Worm (Caenorhabditis elegans) whole organism, L1 larva: ENCODE measurements around the gene F56C9.6.

Experiments
- aha-1 ChIP-seq: fragments of 150-350 bp; optimal IDR thresholded peaks from 2 replicates; lab custom pipeline; 2014; ENCODE audit warnings: missing biosample characterization, missing genetic modification characterization
- ama-1 ChIP-seq: fragments of 150-350 bp; optimal IDR thresholded peaks from 2 replicates; lab custom pipeline; 2014
- blmp-1 ChIP-seq: fragments of 150-350 bp; optimal IDR thresholded peaks from 2 replicates; lab custom pipeline; 2014; ENCODE audit warnings: missing biosample characterization, missing genetic modification characterization
- ceh-63 ChIP-seq: fragments of 200-800 bp; sonication (Bioruptor generic); optimal IDR thresholded peaks from 2 replicates; lab custom pipeline; 2018; ENCODE audit warnings: mild to moderate bottlenecking, missing genetic modification characterization, missing compliant biosample characterization
- ceh-8 ChIP-seq: fragments of 200-800 bp; sonication (Bioruptor generic); optimal IDR thresholded peaks from 2 replicates; lab custom pipeline; 2018; ENCODE audit warnings: mild to moderate bottlenecking, missing genetic modification characterization, moderate library complexity, missing compliant biosample characterization
- ceh-82 ChIP-seq, 3 experiments: fragments of 150-350 bp in 1 of 3; sonication (generic microtip) in 2 of 3; optimal IDR thresholded peaks; 2 replicates each; lab custom pipeline; 2014 to 2017; ENCODE audit warnings: missing biosample characterization in 3 of 3, missing genetic modification characterization in 3 of 3
- ceh-88 ChIP-seq: fragments of 200-800 bp; sonication (Bioruptor generic); IDR thresholded peaks from 2 replicates; pipeline ENCODE4 v1.3.6; 2022; ENCODE audit warnings: missing genetic modification characterization, missing compliant biosample characterization
- ceh-90 ChIP-seq: sonication (generic microtip); optimal IDR thresholded peaks from 2 replicates; lab custom pipeline; 2016; ENCODE audit warnings: missing genetic modification characterization, missing compliant biosample characterization
- dsc-1 ChIP-seq: sonication (generic microtip); optimal IDR thresholded peaks from 2 replicates; lab custom pipeline; 2016; ENCODE audit warnings: mild to moderate bottlenecking, missing genetic modification characterization, missing compliant biosample characterization
- efl-1 ChIP-seq, 4 experiments: fragments of 150-350 bp; optimal IDR thresholded peaks in 3 of 4; peaks in 1 of 4; 1 replicate in 1 of 4; 2 replicates in 3 of 4; lab custom pipeline; 2014; ENCODE audit warnings: missing biosample characterization in 2 of 4, missing genetic modification characterization in 2 of 4, missing genetic modification reagents in 2 of 4
- elt-3 ChIP-seq, 6 experiments: fragments of 150-350 bp in 1 of 6; sonication (generic microtip); optimal IDR thresholded peaks; 2 replicates each; lab custom pipeline; 2017 to 2018; ENCODE audit warnings: missing biosample characterization in 6 of 6, missing genetic modification characterization in 6 of 6, inconsistent platforms in 1 of 6
- fkh-10 ChIP-seq: sonication (generic microtip); optimal IDR thresholded peaks from 2 replicates; lab custom pipeline; 2017; ENCODE audit warnings: missing biosample characterization, missing genetic modification reagents, missing genetic modification characterization
- fos-1 ChIP-seq: fragments of 150-350 bp; optimal IDR thresholded peaks from 2 replicates; lab custom pipeline; 2014; ENCODE audit warnings: missing biosample characterization, missing genetic modification characterization
- grh-1 ChIP-seq: fragments of 200-800 bp; sonication (Bioruptor generic); IDR thresholded peaks from 2 replicates; pipeline ENCODE4 v1.3.6; 2022; ENCODE audit warnings: missing genetic modification reagents, missing genetic modification characterization, missing compliant biosample characterization
- hlh-17 ChIP-seq: fragments of 200-800 bp; sonication (Bioruptor generic); optimal IDR thresholded peaks from 2 replicates; lab custom pipeline; 2018; ENCODE audit warnings: missing genetic modification characterization, mild to moderate bottlenecking, missing compliant biosample characterization, moderate library complexity, borderline replicate concordance
- hlh-4 ChIP-seq: sonication (generic microtip); optimal IDR thresholded peaks from 2 replicates; lab custom pipeline; 2016; ENCODE audit warnings: mild to moderate bottlenecking, missing genetic modification characterization, missing compliant biosample characterization
- hpl-2 ChIP-seq: fragments of 150-350 bp; optimal IDR thresholded peaks from 2 replicates; lab custom pipeline; 2014; ENCODE audit warnings: missing biosample characterization, missing genetic modification reagents, missing genetic modification characterization
- irx-1 ChIP-seq: sonication (generic microtip); optimal IDR thresholded peaks from 2 replicates; lab custom pipeline; 2016; ENCODE audit warnings: missing genetic modification characterization, missing compliant biosample characterization
- jun-1 ChIP-seq: fragments of 150-350 bp; optimal IDR thresholded peaks from 2 replicates; lab custom pipeline; 2014; ENCODE audit warnings: missing biosample characterization, missing genetic modification reagents, missing genetic modification characterization
- lin-14 ChIP-seq: fragments of 200-800 bp; sonication (Bioruptor generic); optimal IDR thresholded peaks from 2 replicates; lab custom pipeline; 2018; ENCODE audit warnings: mild to moderate bottlenecking, missing genetic modification characterization, moderate library complexity, missing compliant biosample characterization
- lin-15B ChIP-seq: fragments of 150-350 bp; sonication (generic microtip); optimal IDR thresholded peaks from 3 replicates; lab custom pipeline; 2014; ENCODE audit warnings: missing biosample characterization, missing genetic modification characterization
- lin-35 ChIP-seq, 2 experiments: fragments of 150-350 bp; optimal IDR thresholded peaks; 2 replicates each; lab custom pipeline; 2014; ENCODE audit warnings: missing biosample characterization in 2 of 2, missing genetic modification characterization in 2 of 2, missing genetic modification reagents in 2 of 2
- lsy-2 ChIP-seq, 2 experiments: fragments of 150-350 bp; optimal IDR thresholded peaks; 2 replicates each; lab custom pipeline; 2014; ENCODE audit warnings: missing biosample characterization in 2 of 2, missing genetic modification characterization in 2 of 2
- mab-9 ChIP-seq: fragments of 200-800 bp; sonication (Bioruptor generic); IDR thresholded peaks from 2 replicates; pipeline ENCODE4 v1.3.6; 2022; ENCODE audit warnings: missing genetic modification reagents, missing genetic modification characterization, missing compliant biosample characterization
- mef-2 ChIP-seq: fragments of 150-350 bp; optimal IDR thresholded peaks from 2 replicates; lab custom pipeline; 2014; ENCODE audit warnings: missing biosample characterization, missing genetic modification characterization
- mep-1 ChIP-seq: fragments of 150-350 bp; optimal IDR thresholded peaks from 2 replicates; lab custom pipeline; 2014; ENCODE audit warnings: missing biosample characterization, missing genetic modification characterization
- nhr-11 ChIP-seq: fragments of 150-350 bp; optimal IDR thresholded peaks from 2 replicates; lab custom pipeline; 2014; ENCODE audit warnings: missing biosample characterization, missing genetic modification characterization
- nhr-12 ChIP-seq: sonication (generic microtip); optimal IDR thresholded peaks from 2 replicates; lab custom pipeline; 2017; ENCODE audit warnings: missing biosample characterization, missing genetic modification characterization
- nhr-19 ChIP-seq: fragments of 200-800 bp; sonication (Bioruptor generic); conservative IDR thresholded peaks from 2 replicates; pipeline ENCODE4 v1.3.6; 2022; ENCODE audit warnings: missing genetic modification characterization, missing compliant biosample characterization
- nhr-20 ChIP-seq: sonication (generic microtip); optimal IDR thresholded peaks from 2 replicates; lab custom pipeline; 2016; ENCODE audit warnings: mild to moderate bottlenecking, missing genetic modification characterization, missing compliant biosample characterization
- nhr-28 ChIP-seq: fragments of 150-350 bp; optimal IDR thresholded peaks from 2 replicates; lab custom pipeline; 2014; ENCODE audit warnings: missing biosample characterization, missing genetic modification characterization
- nhr-47 ChIP-seq: sonication (generic microtip); optimal IDR thresholded peaks from 2 replicates; lab custom pipeline; 2016; ENCODE audit warnings: mild to moderate bottlenecking, missing genetic modification characterization, moderate library complexity, missing compliant biosample characterization
- nhr-71 ChIP-seq: sonication (generic microtip); optimal IDR thresholded peaks from 2 replicates; lab custom pipeline; 2016; ENCODE audit warnings: mild to moderate bottlenecking, missing genetic modification characterization, moderate library complexity, missing compliant biosample characterization
- nhr-77 ChIP-seq: fragments of 150-350 bp; optimal IDR thresholded peaks from 2 replicates; lab custom pipeline; 2014; ENCODE audit warnings: missing biosample characterization, missing genetic modification characterization
- nhr-85 ChIP-seq: sonication (generic microtip); peaks from one replicate; lab custom pipeline; 2016; ENCODE audit warnings: missing genetic modification characterization, inconsistent platforms, missing compliant biosample characterization
- nhr-90 ChIP-seq: sonication (generic microtip); optimal IDR thresholded peaks from 2 replicates; lab custom pipeline; 2016; ENCODE audit warnings: mild to moderate bottlenecking, missing genetic modification characterization, missing compliant biosample characterization; ENCODE audit not compliant: poor library complexity
- pag-3 ChIP-seq: sonication (generic microtip); optimal IDR thresholded peaks from 2 replicates; lab custom pipeline; 2017; ENCODE audit warnings: missing genetic modification characterization, mild to moderate bottlenecking, missing compliant biosample characterization, antibody characterized with exemption, borderline replicate concordance; ENCODE audit not compliant: insufficient read depth
- pax-3 ChIP-seq: fragments of 200-800 bp; sonication (Bioruptor generic); optimal IDR thresholded peaks from 2 replicates; lab custom pipeline; 2018; ENCODE audit warnings: mild to moderate bottlenecking, missing genetic modification characterization, moderate library complexity, missing compliant biosample characterization
- pqm-1 ChIP-seq: sonication (generic microtip); optimal IDR thresholded peaks from 3 replicates; lab custom pipeline; 2017; ENCODE audit warnings: missing biosample characterization, missing genetic modification characterization
- snpc-4 ChIP-seq: fragments of 150-350 bp; optimal IDR thresholded peaks from 2 replicates; lab custom pipeline; 2014; ENCODE audit warnings: missing biosample characterization, missing genetic modification characterization
- snu-23 ChIP-seq: sonication (generic microtip); optimal IDR thresholded peaks from 2 replicates; lab custom pipeline; 2016; ENCODE audit warnings: missing genetic modification characterization, missing compliant biosample characterization
- sox-4 ChIP-seq: sonication (generic microtip); optimal IDR thresholded peaks from 2 replicates; lab custom pipeline; 2016; ENCODE audit warnings: missing genetic modification characterization, missing compliant biosample characterization
- sptf-1 ChIP-seq: fragments of 150-350 bp; optimal IDR thresholded peaks from 2 replicates; lab custom pipeline; 2014; ENCODE audit warnings: missing biosample characterization, missing genetic modification characterization
- sup-37 ChIP-seq: fragments of 200-800 bp; sonication (Bioruptor generic); optimal IDR thresholded peaks from 2 replicates; lab custom pipeline; 2018; ENCODE audit warnings: mild to moderate bottlenecking, missing genetic modification characterization, missing compliant biosample characterization
- tbx-2 ChIP-seq: sonication (generic microtip); optimal IDR thresholded peaks from 2 replicates; lab custom pipeline; 2016; ENCODE audit warnings: missing genetic modification characterization, missing compliant biosample characterization
- tlp-1 ChIP-seq: fragments of 150-350 bp; optimal IDR thresholded peaks from 2 replicates; lab custom pipeline; 2014; ENCODE audit warnings: missing biosample characterization, missing genetic modification characterization
- unc-130 ChIP-seq: fragments of 150-350 bp; optimal IDR thresholded peaks from 2 replicates; lab custom pipeline; 2017; ENCODE audit warnings: missing biosample characterization, missing genetic modification characterization, inconsistent platforms
- unc-62 ChIP-seq: fragments of 150-350 bp; optimal IDR thresholded peaks from 2 replicates; lab custom pipeline; 2014; ENCODE audit warnings: missing biosample characterization, missing genetic modification reagents, missing genetic modification characterization
- vab-15 ChIP-seq: sonication (generic microtip); optimal IDR thresholded peaks from 2 replicates; lab custom pipeline; 2017; ENCODE audit warnings: missing genotype, mild to moderate bottlenecking, missing genetic modification characterization, missing compliant biosample characterization
- xbp-1 ChIP-seq: sonication (generic microtip); optimal IDR thresholded peaks from 2 replicates; lab custom pipeline; 2016; ENCODE audit warnings: missing genetic modification characterization, missing compliant biosample characterization
- zip-4 ChIP-seq: fragments of 200-800 bp; sonication (Bioruptor generic); optimal IDR thresholded peaks from 2 replicates; lab custom pipeline; 2018; ENCODE audit warnings: mild to moderate bottlenecking, missing genetic modification characterization, moderate library complexity, missing compliant biosample characterization
- ztf-11 ChIP-seq, 2 experiments: sonication (generic microtip); optimal IDR thresholded peaks; 2 replicates each; lab custom pipeline; 2016 to 2017; ENCODE audit warnings: missing genetic modification characterization in 2 of 2, missing biosample characterization in 1 of 2, missing compliant biosample characterization in 1 of 2
- ztf-4 ChIP-seq: fragments of 150-350 bp; optimal IDR thresholded peaks from 2 replicates; lab custom pipeline; 2014; ENCODE audit warnings: missing biosample characterization, missing genetic modification characterization

The F56C9.6 gene

DNA sequence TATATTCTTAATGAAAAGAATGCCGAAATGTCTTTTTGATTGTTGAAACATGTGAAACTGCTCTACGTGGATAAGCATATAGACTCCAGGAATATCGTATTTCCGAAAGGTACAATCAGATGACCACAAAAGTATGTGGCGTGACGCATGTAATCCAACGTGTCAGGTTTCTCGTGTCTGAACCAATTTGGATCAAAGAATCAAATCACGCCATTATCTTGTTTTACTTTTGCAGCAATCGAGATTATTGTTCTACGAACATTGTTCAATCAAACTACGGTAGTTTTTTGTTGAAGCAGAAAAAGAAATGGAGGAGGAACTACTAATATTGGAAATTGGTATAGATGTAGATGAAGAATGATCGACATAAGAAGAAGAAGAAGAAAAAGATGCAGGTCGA is 36.9 kb downstream of the F56C9.6 start:
- TF ChIP-seq sup-37 (GFP tag; lab: Kevin White, UChicago) (no peak), blmp-1 (tag; lab: Kevin White, UChicago) (peak; percentile 56), nhr-19 (GFP tag; lab: Robert Waterston, UW) (0 out of 2 replicates have a peak, but pooled peaks have one; percentile 28), lin-15B (tag; lab: Kevin White, UChicago) (no peak), pax-3 (tag; lab: Kevin White, UChicago) (no peak), nhr-47 (peak; percentile 12), elt-3 (tag; optimal IDR thresholded peaks at IDR 0.05; lab: Kevin White, UChicago) (peak in 1 of 6 experiments; percentile 67), nhr-90 (peak; percentile 46), unc-62 (no peak), lsy-2 (tag; optimal IDR thresholded peaks at IDR 0.05; lab: Kevin White, UChicago) (no peak), tbx-2 (tag; lab: Kevin White, UChicago) (peak; percentile 38), pag-3 (tag; lab: Kevin White, UChicago) (no peak), ztf-4 (tag; lab: Kevin White, UChicago) (no peak), sox-4 (tag; lab: Kevin White, UChicago) (no peak), ceh-8 (GFP tag; lab: Kevin White, UChicago) (no peak), hlh-4 (tag; lab: Kevin White, UChicago) (no peak), aha-1 (tag; lab: Kevin White, UChicago) (no peak), fkh-10 (GFP tag; lab: Kevin White, UChicago) (no peak), mab-9 (GFP tag; lab: Robert Waterston, UW) (no peak), irx-1 (tag; lab: Kevin White, UChicago) (no peak), nhr-20 (tag; lab: Kevin White, UChicago) (peak; percentile 77), hlh-17 (GFP tag; lab: Kevin White, UChicago) (no peak), nhr-11 (tag; lab: Kevin White, UChicago) (no peak), vab-15 (tag; lab: Kevin White, UChicago) (no peak), ceh-88 (no peak), ceh-90 (tag; lab: Kevin White, UChicago) (no peak), mep-1 (tag; lab: Kevin White, UChicago) (peak; percentile 35), nhr-12 (no peak), grh-1 (GFP tag; lab: Robert Waterston, UW) (0 out of 2 replicates have a peak, but pooled peaks have one; percentile 28), nhr-28 (tag; lab: Kevin White, UChicago) (no peak), jun-1 (tag; lab: Kevin White, UChicago) (no peak), xbp-1 (no peak), unc-130 (peak; percentile 64), nhr-71 (tag; lab: Kevin White, UChicago) (peak; percentile 67), fos-1 (tag; lab: Kevin White, UChicago) (no peak), nhr-85 (tag; lab: Kevin White, UChicago) (peak; percentile 82), ceh-63 (GFP tag; lab: Kevin White, UChicago) (no peak), lin-35 (GFP tag; optimal IDR thresholded peaks at IDR 0.05; lab: Kevin White, UChicago) (peak in 1 of 2 experiments; percentile 44), zip-4 (GFP tag; lab: Kevin White, UChicago) (no peak), sptf-1 (tag; lab: Kevin White, UChicago) (no peak), ama-1 (no peak), lin-14 (GFP tag; lab: Kevin White, UChicago) (peak; percentile 55), efl-1 (optimal IDR thresholded peaks at IDR 0.05; lab: Kevin White, UChicago) (no peak), efl-1 (GFP tag; optimal IDR thresholded peaks at IDR 0.05 in 1 of 2; lab: Kevin White, UChicago) (peak in 1 of 2 experiments; percentile 72), tlp-1 (no peak), snpc-4 (tag; lab: Kevin White, UChicago) (no peak), pqm-1 (tag; lab: Kevin White, UChicago) (no peak), ztf-11 (tag; optimal IDR thresholded peaks at IDR 0.05; lab: Kevin White, UChicago) (no peak), ceh-82 (tag; optimal IDR thresholded peaks at IDR 0.05; lab: Kevin White, UChicago) (no peak), mef-2 (tag; lab: Kevin White, UChicago) (no peak), hpl-2 (GFP tag; lab: Kevin White, UChicago) (no peak), nhr-77 (no peak), dsc-1 (tag; lab: Kevin White, UChicago) (no peak), snu-23 (peak; percentile 34)
